Fruit fly (Drosophila melanogaster) whole organism, embryonic: ENCODE data around the gene CG43137.

Experiments
- BEAF-32 ChIP-seq: fragments of 200-800 bp; sonication (Bioruptor generic); optimal IDR thresholded peaks from 3 replicates; lab custom pipeline; 2017; ENCODE audit warnings: missing biosample characterization, missing genetic modification characterization, mild to moderate bottlenecking, moderate library complexity, missing genetic modification reagents
- Bgb ChIP-seq: fragments of 200-800 bp; sonication (Bioruptor generic); IDR thresholded peaks from 2 replicates; pipeline ENCODE4 v1.3.6; 2022; ENCODE audit warnings: missing biosample characterization, missing genetic modification characterization; ENCODE audit not compliant: partially characterized antibody
- CG10565 ChIP-seq: fragments of 200-800 bp; sonication (Bioruptor generic); optimal IDR thresholded peaks from 3 replicates; lab custom pipeline; 2016; ENCODE audit warnings: missing biosample characterization, mild to moderate bottlenecking, missing genetic modification characterization
- CG10654 ChIP-seq: fragments of 200-800 bp; sonication (Bioruptor generic); optimal IDR thresholded peaks from 2 replicates; lab custom pipeline; 2016; ENCODE audit warnings: missing biosample characterization, missing genetic modification characterization
- CG11504 ChIP-seq: fragments of 200-800 bp; sonication (Bioruptor generic); optimal IDR thresholded peaks from 3 replicates; lab custom pipeline; 2019; ENCODE audit warnings: missing biosample characterization, mild to moderate bottlenecking, missing genetic modification characterization, moderate library complexity
- CG11695 ChIP-seq: fragments of 200-800 bp; sonication (Bioruptor generic); IDR thresholded peaks from 3 replicates; pipeline ENCODE4 v1.3.6; 2022; ENCODE audit warnings: missing biosample characterization, missing genetic modification characterization
- CG13123 ChIP-seq: fragments of 200-800 bp; sonication (Bioruptor generic); optimal IDR thresholded peaks from 2 replicates; lab custom pipeline; 2016; ENCODE audit warnings: missing biosample characterization, missing genetic modification characterization
- CG14441 ChIP-seq: fragments of 200-800 bp; sonication (Bioruptor generic); IDR thresholded peaks from 2 replicates; pipeline ENCODE4 v1.3.6; 2022; ENCODE audit warnings: missing biosample characterization, missing genetic modification characterization
- CG17385 ChIP-seq: fragments of 200-800 bp; sonication (Bioruptor generic); optimal IDR thresholded peaks from 3 replicates; lab custom pipeline; 2018; ENCODE audit warnings: missing biosample characterization, mild to moderate bottlenecking, missing genetic modification characterization
- CG17612 ChIP-seq: fragments of 200-800 bp; sonication (Bioruptor generic); IDR thresholded peaks from 2 replicates; pipeline ENCODE4 v1.3.6; 2022; ENCODE audit warnings: missing biosample characterization, missing genetic modification characterization
- CG2120 ChIP-seq: fragments of 200-800 bp; sonication (Bioruptor generic); optimal IDR thresholded peaks from 3 replicates; lab custom pipeline; 2016; ENCODE audit warnings: missing biosample characterization, missing genetic modification characterization
- CG2678 ChIP-seq: fragments of 200-800 bp; sonication (Bioruptor generic); optimal IDR thresholded peaks from 3 replicates; lab custom pipeline; 2019; ENCODE audit warnings: missing biosample characterization, mild to moderate bottlenecking, missing genetic modification characterization, moderate library complexity
- CG31365 ChIP-seq: fragments of 200-800 bp; sonication (Bioruptor generic); optimal IDR thresholded peaks from 2 replicates; lab custom pipeline; 2018; ENCODE audit warnings: missing biosample characterization, mild to moderate bottlenecking, missing genetic modification characterization
- CG3281 ChIP-seq: fragments of 200-800 bp; sonication (Bioruptor generic); optimal IDR thresholded peaks from 3 replicates; lab custom pipeline; 2017; ENCODE audit warnings: missing biosample characterization, mild to moderate bottlenecking, missing genetic modification characterization
- CG4404 ChIP-seq: fragments of 200-800 bp; sonication (Bioruptor generic); IDR thresholded peaks from 2 replicates; pipeline ENCODE4 v1.3.6; 2022; ENCODE audit warnings: missing biosample characterization, missing genetic modification characterization
- CG4707 ChIP-seq: fragments of 200-800 bp; sonication (Bioruptor generic); optimal IDR thresholded peaks from 2 replicates; lab custom pipeline; 2018; ENCODE audit warnings: missing biosample characterization, mild to moderate bottlenecking, missing genetic modification characterization, moderate library complexity
- CG4820 ChIP-seq: fragments of 200-800 bp; sonication (Bioruptor generic); optimal IDR thresholded peaks from 3 replicates; lab custom pipeline; 2016; ENCODE audit warnings: missing biosample characterization, missing genetic modification characterization
- CG6813 ChIP-seq: fragments of 200-800 bp; sonication (Bioruptor generic); optimal IDR thresholded peaks from 2 replicates; lab custom pipeline; 2017; ENCODE audit warnings: missing biosample characterization, missing genetic modification characterization, mild to moderate bottlenecking, moderate library complexity, missing genetic modification reagents
- CG6854 ChIP-seq: fragments of 200-800 bp; sonication (Bioruptor generic); optimal IDR thresholded peaks from 3 replicates; lab custom pipeline; 2017; ENCODE audit warnings: missing biosample characterization, mild to moderate bottlenecking, missing genetic modification characterization
- CTCF ChIP-seq: fragments of 200-800 bp; sonication (Bioruptor generic); optimal IDR thresholded peaks from 2 replicates; lab custom pipeline; 2017; ENCODE audit warnings: missing biosample characterization, mild to moderate bottlenecking, missing genetic modification characterization, moderate library complexity
- CoRest ChIP-seq: fragments of 200-800 bp; sonication (Bioruptor generic); optimal IDR thresholded peaks from 3 replicates; lab custom pipeline; 2018; ENCODE audit warnings: missing biosample characterization, mild to moderate bottlenecking, missing genetic modification characterization, moderate library complexity
- Ets97D ChIP-seq: fragments of 200-800 bp; sonication (Bioruptor generic); optimal IDR thresholded peaks from 3 replicates; lab custom pipeline; 2016; ENCODE audit warnings: missing biosample characterization, missing genetic modification characterization
- HLH54F ChIP-seq: fragments of 200-800 bp; sonication (Bioruptor generic); optimal IDR thresholded peaks from 3 replicates; lab custom pipeline; 2016; ENCODE audit warnings: missing biosample characterization, missing genetic modification characterization
- Opbp ChIP-seq: fragments of 200-800 bp; sonication (Bioruptor generic); IDR thresholded peaks from 3 replicates; pipeline ENCODE4 v1.3.6; 2022; ENCODE audit warnings: missing biosample characterization, missing genetic modification characterization; ENCODE audit not compliant: partially characterized antibody
- Side ChIP-seq: fragments of 200-800 bp; sonication (Bioruptor generic); optimal IDR thresholded peaks from 2 replicates; lab custom pipeline; 2016; ENCODE audit warnings: missing biosample characterization, missing genetic modification characterization
- aop ChIP-seq: fragments of 200-800 bp; sonication (Bioruptor generic); IDR thresholded peaks from 2 replicates; pipeline ENCODE4 v1.3.6; 2022; ENCODE audit warnings: missing biosample characterization, missing genetic modification characterization
- bbx ChIP-seq: fragments of 200-800 bp; sonication (Bioruptor generic); IDR thresholded peaks from 2 replicates; pipeline ENCODE4 v1.3.6; 2022; ENCODE audit warnings: missing biosample characterization, missing genetic modification characterization; ENCODE audit not compliant: partially characterized antibody
- bigmax ChIP-seq: fragments of 200-800 bp; sonication (Bioruptor generic); optimal IDR thresholded peaks from 2 replicates; lab custom pipeline; 2018; ENCODE audit warnings: missing biosample characterization, mild to moderate bottlenecking, missing genetic modification characterization
- chinmo ChIP-seq: fragments of 200-800 bp; sonication (Bioruptor generic); IDR thresholded peaks from 4 replicates; pipeline ENCODE4 v1.3.6; 2022; ENCODE audit warnings: missing biosample characterization, missing genetic modification characterization; ENCODE audit not compliant: partially characterized antibody
- eve ChIP-seq, 2 experiments: fragments of >200 bp; optimal IDR thresholded peaks; 2 replicates each; lab custom pipeline; 2017; ENCODE audit warnings: missing biosample characterization in 2 of 2, missing genetic modification characterization in 2 of 2
- fd96Cb ChIP-seq: fragments of 200-800 bp; sonication (Bioruptor generic); optimal IDR thresholded peaks from 2 replicates; lab custom pipeline; 2018; ENCODE audit warnings: missing biosample characterization, mild to moderate bottlenecking, missing genetic modification characterization, moderate library complexity
- grn ChIP-seq: fragments of 200-800 bp; sonication (Bioruptor generic); optimal IDR thresholded peaks from 3 replicates; lab custom pipeline; 2017; ENCODE audit warnings: missing biosample characterization, missing genetic modification characterization
- jigr1 ChIP-seq: fragments of 200-800 bp; sonication (Bioruptor generic); IDR thresholded peaks from 3 replicates; pipeline ENCODE4 v1.3.6; 2022; ENCODE audit warnings: missing biosample characterization, missing genetic modification characterization
- jing ChIP-seq: fragments of 200-800 bp; sonication (Bioruptor generic); optimal IDR thresholded peaks from 2 replicates; lab custom pipeline; 2018; ENCODE audit warnings: missing biosample characterization, mild to moderate bottlenecking, missing genetic modification characterization
- klu ChIP-seq: fragments of 200-800 bp; sonication (Bioruptor generic); IDR thresholded peaks from 2 replicates; pipeline ENCODE4 v1.3.6; 2022; ENCODE audit warnings: missing biosample characterization, missing genetic modification characterization
- lbe ChIP-seq: fragments of 200-800 bp; sonication (Bioruptor generic); optimal IDR thresholded peaks from 2 replicates; lab custom pipeline; 2016; ENCODE audit warnings: missing biosample characterization, mild to moderate bottlenecking, missing genetic modification characterization
- maf-S ChIP-seq: fragments of 200-800 bp; sonication (Bioruptor generic); optimal IDR thresholded peaks from 2 replicates; lab custom pipeline; 2016; ENCODE audit warnings: missing biosample characterization, missing genetic modification characterization
- mirr ChIP-seq: fragments of 200-800 bp; sonication (Bioruptor generic); optimal IDR thresholded peaks from 3 replicates; lab custom pipeline; 2018; ENCODE audit warnings: missing biosample characterization, mild to moderate bottlenecking, missing genetic modification characterization
- mld ChIP-seq: fragments of 200-800 bp; sonication (Bioruptor generic); IDR thresholded peaks from 3 replicates; pipeline ENCODE4 v1.3.6; 2022; ENCODE audit warnings: missing biosample characterization, missing genetic modification characterization; ENCODE audit not compliant: partially characterized antibody
- nmo ChIP-seq: fragments of 200-800 bp; sonication (Bioruptor generic); optimal IDR thresholded peaks from 2 replicates; lab custom pipeline; 2018; ENCODE audit warnings: missing biosample characterization, mild to moderate bottlenecking, missing genetic modification characterization, moderate library complexity
- phol ChIP-seq: fragments of 200-800 bp; sonication (Bioruptor generic); optimal IDR thresholded peaks from 3 replicates; lab custom pipeline; 2018; ENCODE audit warnings: missing biosample characterization, mild to moderate bottlenecking, missing genetic modification characterization, moderate library complexity
- pita ChIP-seq: fragments of 200-800 bp; sonication (Bioruptor generic); optimal IDR thresholded peaks from 2 replicates; lab custom pipeline; 2017; ENCODE audit warnings: missing biosample characterization, mild to moderate bottlenecking, missing genetic modification characterization
- ro ChIP-seq: fragments of 200-800 bp; sonication (Bioruptor generic); IDR thresholded peaks from 2 replicates; pipeline ENCODE4 v1.3.6; 2022; ENCODE audit warnings: missing biosample characterization, missing genetic modification characterization
- sr ChIP-seq: fragments of 200-800 bp; sonication (Bioruptor generic); IDR thresholded peaks from 3 replicates; pipeline ENCODE4 v1.3.6; 2022; ENCODE audit warnings: missing biosample characterization, missing genetic modification characterization
- stc ChIP-seq: fragments of 200-800 bp; sonication (Bioruptor generic); IDR thresholded peaks from 2 replicates; pipeline ENCODE4 v1.3.6; 2022; ENCODE audit warnings: missing biosample characterization, missing genetic modification characterization
- tap ChIP-seq: fragments of 200-800 bp; optimal IDR thresholded peaks from 3 replicates; lab custom pipeline; 2019; ENCODE audit warnings: missing biosample characterization, mild to moderate bottlenecking, missing genetic modification characterization, moderate library complexity

The CG43137 gene

dm6 chrX:5896809-5897700 is 32.1 kb upstream of the CG43137 start (continued):
- TF ChIP-seq CG2678 (tag; lab: Kevin White, UChicago) (peak; percentile 28), ro (GFP tag; lab: Robert Waterston, UW) (no peak), CG13123 (no peak)

dm6 chrX:5895821-5896550 is 31.0 kb upstream of the CG43137 start:
- TF ChIP-seq bigmax (GFP tag; lab: Kevin White, UChicago) = no peak
- peak; percentile 90 for TF ChIP-seq CG11695 (GFP tag; lab: Robert Waterston, UW)
- peak; percentile 74 for TF ChIP-seq klu (GFP tag; lab: Robert Waterston, UW)
- TF ChIP-seq CG4404 (GFP tag; lab: Robert Waterston, UW) = peak; percentile 78
- peak; percentile 73 for TF ChIP-seq CG10565 (GFP tag; lab: Kevin White, UChicago)
- TF ChIP-seq CTCF = peak; percentile 60
- TF ChIP-seq sr (GFP tag; lab: Robert Waterston, UW) = peak; percentile 84
- TF ChIP-seq stc (GFP tag; lab: Robert Waterston, UW) = peak; percentile 91
- peak; percentile 78 for TF ChIP-seq CG31365 (tag; lab: Kevin White, UChicago)
- peak; percentile 89 for TF ChIP-seq CG6813 (GFP tag; lab: Kevin White, UChicago)
- peak; percentile 90 for TF ChIP-seq Side
- TF ChIP-seq lbe (GFP tag; lab: Kevin White, UChicago) = peak; percentile 90
- no peak for TF ChIP-seq Opbp (GFP tag; lab: Robert Waterston, UW)
- TF ChIP-seq bbx = no peak
- TF ChIP-seq CG3281 = peak; percentile 75
- peak; percentile 81 for TF ChIP-seq CoRest (tag; lab: Kevin White, UChicago)
- peak; percentile 74 for TF ChIP-seq CG4707 (GFP tag; lab: Kevin White, UChicago)
- TF ChIP-seq maf-S (GFP tag; lab: Kevin White, UChicago) = peak; percentile 71
- TF ChIP-seq HLH54F (GFP tag; lab: Kevin White, UChicago) = peak; percentile 83
- TF ChIP-seq jing = peak; percentile 88
- peak; percentile 88 for TF ChIP-seq CG17385 (GFP tag; lab: Kevin White, UChicago)
- TF ChIP-seq BEAF-32 (GFP tag; lab: Kevin White, UChicago) = no peak
- TF ChIP-seq CG17612 (GFP tag; lab: Robert Waterston, UW) = peak; percentile 81
- TF ChIP-seq nmo (GFP tag; lab: Kevin White, UChicago) = peak; percentile 92
- TF ChIP-seq fd96Cb = peak; percentile 92
- TF ChIP-seq grn (GFP tag; lab: Kevin White, UChicago) = peak; percentile 50
- peak; percentile 65 for TF ChIP-seq Ets97D (GFP tag; lab: Kevin White, UChicago)
- peak; percentile 86 for TF ChIP-seq CG14441 (GFP tag; lab: Robert Waterston, UW)
- no peak for TF ChIP-seq mld (GFP tag; lab: Robert Waterston, UW)
- TF ChIP-seq CG2120 = peak; percentile 72
- peak; percentile 90 for TF ChIP-seq phol (tag; lab: Kevin White, UChicago)
- peak; percentile 86 for TF ChIP-seq jigr1
- peak; percentile 81; the same call in 1 of the 2 replicates for TF ChIP-seq aop (GFP tag; lab: Robert Waterston, UW)
- peak; percentile 75 for TF ChIP-seq CG6854
- peak; percentile 88 for TF ChIP-seq tap
- TF ChIP-seq CG11504 (tag; lab: Kevin White, UChicago) = peak; percentile 92
- TF ChIP-seq CG10654 = peak; percentile 86
- peak in 1 of 2 experiments; percentile 95 for TF ChIP-seq eve (GFP tag; optimal IDR thresholded peaks at IDR 0.05; lab: Kevin White, UChicago)
- TF ChIP-seq Bgb = no peak
- no peak for TF ChIP-seq chinmo (GFP tag; lab: Robert Waterston, UW)
- no peak for TF ChIP-seq pita (GFP tag; lab: Kevin White, UChicago)
- TF ChIP-seq mirr = no peak
- TF ChIP-seq CG4820 (GFP tag; lab: Kevin White, UChicago) = peak; percentile 93
